Worm (Caenorhabditis elegans) whole organism, L4 larva: ENCODE data around the gene djr-1.1.
A peak's percentile ranks its signal among the peaks of the same experiment; 100 is the strongest.

Source experiments
- D1046.2 ChIP-seq: fragments of 200-800 bp; sonication (Bioruptor generic); IDR thresholded peaks from 2 replicates; pipeline ENCODE4 v1.3.6; 2022; ENCODE audit warnings: missing genetic modification characterization, missing compliant biosample characterization
- F26F4.8 ChIP-seq: fragments of 200-800 bp; sonication (Bioruptor generic); conservative IDR thresholded peaks from 2 replicates; pipeline ENCODE4 v1.3.6; 2022; ENCODE audit warnings: missing genetic modification characterization, missing compliant biosample characterization
- F44E2.7 ChIP-seq: fragments of 200-800 bp; sonication (Bioruptor generic); IDR thresholded peaks from 2 replicates; pipeline ENCODE4 v2.1.2; 2022; ENCODE audit warnings: missing genetic modification characterization, missing compliant biosample characterization
- T26A8.4 ChIP-seq: fragments of 200-800 bp; sonication (Bioruptor generic); IDR thresholded peaks from 2 replicates; pipeline ENCODE4 v1.3.6; 2022; ENCODE audit warnings: missing genetic modification characterization, missing compliant biosample characterization
- Y105C5A.15 ChIP-seq: fragments of 200-800 bp; sonication (Bioruptor generic); IDR thresholded peaks from 2 replicates; pipeline ENCODE4 v1.3.6; 2022; ENCODE audit warnings: missing genetic modification characterization, missing compliant biosample characterization
- Y5F2A.4 ChIP-seq: fragments of 200-800 bp; sonication (Bioruptor generic); optimal IDR thresholded peaks from 2 replicates; lab custom pipeline; 2018; ENCODE audit warnings: mild to moderate bottlenecking, missing genetic modification characterization, missing compliant biosample characterization
- aly-2 ChIP-seq: sonication (generic microtip); optimal IDR thresholded peaks from 2 replicates; lab custom pipeline; 2018; ENCODE audit warnings: missing biosample characterization, missing genetic modification characterization
- ceh-20 ChIP-seq: fragments of 200-800 bp; sonication (Bioruptor generic); IDR thresholded peaks from 2 replicates; pipeline ENCODE4 v1.3.6; 2022; ENCODE audit warnings: missing genetic modification reagents, missing genetic modification characterization, missing compliant biosample characterization
- ceh-28 ChIP-seq: fragments of 150-350 bp; optimal IDR thresholded peaks from 2 replicates; lab custom pipeline; 2014; ENCODE audit warnings: missing biosample characterization, missing genetic modification reagents, missing genetic modification characterization
- ceh-44 ChIP-seq: fragments of 200-800 bp; sonication (Bioruptor generic); IDR thresholded peaks from 2 replicates; pipeline ENCODE4 v1.3.6; 2022; ENCODE audit warnings: missing genetic modification reagents, missing genetic modification characterization, missing compliant biosample characterization
- ceh-62 ChIP-seq: sonication (generic microtip); optimal IDR thresholded peaks from 2 replicates; lab custom pipeline; 2017; ENCODE audit warnings: missing biosample characterization, missing genetic modification characterization
- ces-1 ChIP-seq: fragments of 150-350 bp; sonication (generic microtip); optimal IDR thresholded peaks from 4 replicates; lab custom pipeline; 2014; ENCODE audit warnings: missing biosample characterization, missing genetic modification reagents, missing genetic modification characterization
- daf-12 ChIP-seq: fragments of 150-350 bp; optimal IDR thresholded peaks from 2 replicates; lab custom pipeline; 2014; ENCODE audit warnings: missing biosample characterization, missing genetic modification reagents, missing genetic modification characterization
- daf-8 ChIP-seq: fragments of 200-800 bp; sonication (Bioruptor generic); IDR thresholded peaks from 2 replicates; pipeline ENCODE4 v1.3.6; 2022; ENCODE audit warnings: missing genetic modification characterization, missing compliant biosample characterization
- dmd-8 ChIP-seq: fragments of 200-800 bp; sonication (Bioruptor generic); IDR thresholded peaks from 2 replicates; pipeline ENCODE4 v1.3.6; 2022; ENCODE audit warnings: missing genetic modification characterization, missing compliant biosample characterization
- dmd-9 ChIP-seq: fragments of 200-800 bp; sonication (Bioruptor generic); IDR thresholded peaks from 2 replicates; pipeline ENCODE4 v1.3.6; 2022; ENCODE audit warnings: missing genetic modification reagents, missing genetic modification characterization, missing compliant biosample characterization
- dpl-1 ChIP-seq: fragments of 150-350 bp; optimal IDR thresholded peaks from 2 replicates; lab custom pipeline; 2014; ENCODE audit warnings: missing biosample characterization, missing genetic modification reagents, missing genetic modification characterization
- dve-1 ChIP-seq: sonication (generic microtip); optimal IDR thresholded peaks from 2 replicates; lab custom pipeline; 2017; ENCODE audit warnings: antibody characterized with exemption, mild to moderate bottlenecking, missing genetic modification characterization, missing compliant biosample characterization; ENCODE audit not compliant: insufficient read depth
- hlh-11 ChIP-seq: fragments of 200-800 bp; sonication (Bioruptor generic); optimal IDR thresholded peaks from 2 replicates; lab custom pipeline; 2018; ENCODE audit warnings: mild to moderate bottlenecking, missing genetic modification characterization, missing compliant biosample characterization
- lim-7 ChIP-seq: fragments of 200-800 bp; sonication (Bioruptor generic); IDR thresholded peaks from 2 replicates; pipeline ENCODE4 v1.3.6; 2022; ENCODE audit warnings: missing genetic modification characterization, missing compliant biosample characterization
- lin-15B ChIP-seq: fragments of 150-350 bp; sonication (generic microtip); optimal IDR thresholded peaks from 3 replicates; lab custom pipeline; 2014; ENCODE audit warnings: missing biosample characterization, missing genetic modification characterization
- lin-29 ChIP-seq: fragments of 200-800 bp; sonication (Bioruptor generic); IDR thresholded peaks from 2 replicates; pipeline ENCODE4 v1.3.6; 2022; ENCODE audit warnings: missing genetic modification reagents, missing genetic modification characterization, missing compliant biosample characterization
- lin-38 ChIP-seq: fragments of 200-800 bp; sonication (Bioruptor generic); IDR thresholded peaks from 2 replicates; pipeline ENCODE4 v1.3.6; 2022; ENCODE audit warnings: missing genetic modification reagents, missing genetic modification characterization, missing compliant biosample characterization
- lin-39 ChIP-seq: fragments of 150-350 bp; optimal IDR thresholded peaks from 2 replicates; lab custom pipeline; 2014; ENCODE audit warnings: missing biosample characterization, missing genetic modification reagents, missing genetic modification characterization
- lir-3 ChIP-seq: sonication (generic microtip); optimal IDR thresholded peaks from 2 replicates; lab custom pipeline; 2016; ENCODE audit warnings: mild to moderate bottlenecking, missing genetic modification characterization, missing compliant biosample characterization
- madf-5 ChIP-seq, 2 experiments: fragments of 200-800 bp; sonication (Bioruptor generic); IDR thresholded peaks; 2 replicates each; pipeline ENCODE4 v1.3.6; 2022; ENCODE audit warnings: missing compliant biosample characterization in 2 of 2, missing genetic modification characterization in 2 of 2
- mes-2 ChIP-seq: sonication (generic microtip); optimal IDR thresholded peaks from 2 replicates; lab custom pipeline; 2016; ENCODE audit warnings: missing genotype, mild to moderate bottlenecking, missing genetic modification characterization, missing compliant biosample characterization; ENCODE audit not compliant: poor library complexity, severe bottlenecking
- mxl-2 ChIP-seq: fragments of 200-800 bp; sonication (Bioruptor generic); conservative IDR thresholded peaks from 2 replicates; pipeline ENCODE4 v1.3.6; 2022; ENCODE audit warnings: missing genetic modification reagents, missing genetic modification characterization, missing compliant biosample characterization
- nhr-102 ChIP-seq: sonication (generic microtip); optimal IDR thresholded peaks from 2 replicates; lab custom pipeline; 2016; ENCODE audit warnings: mild to moderate bottlenecking, missing genetic modification characterization, moderate library complexity, missing compliant biosample characterization
- nhr-237 ChIP-seq: sonication (generic microtip); optimal IDR thresholded peaks from 2 replicates; lab custom pipeline; 2017; ENCODE audit warnings: missing biosample characterization, missing genetic modification characterization
- nhr-25 ChIP-seq: sonication (generic microtip); optimal IDR thresholded peaks from 2 replicates; lab custom pipeline; 2017; ENCODE audit warnings: missing genetic modification characterization, mild to moderate bottlenecking, missing compliant biosample characterization, antibody characterized with exemption, moderate library complexity, borderline replicate concordance; ENCODE audit not compliant: insufficient read depth
- nhr-41 ChIP-seq: fragments of 200-800 bp; sonication (Bioruptor generic); IDR thresholded peaks from 2 replicates; pipeline ENCODE4 v1.3.6; 2022; ENCODE audit warnings: missing genetic modification reagents, missing genetic modification characterization, missing compliant biosample characterization
- nhr-48 ChIP-seq: sonication (generic microtip); optimal IDR thresholded peaks from 2 replicates; lab custom pipeline; 2016; ENCODE audit warnings: mild to moderate bottlenecking, missing genetic modification characterization, missing compliant biosample characterization
- nhr-77 ChIP-seq: fragments of 150-350 bp; optimal IDR thresholded peaks from 2 replicates; lab custom pipeline; 2014; ENCODE audit warnings: missing biosample characterization, missing genetic modification characterization
- php-3 ChIP-seq: fragments of 200-800 bp; sonication (Bioruptor generic); IDR thresholded peaks from 2 replicates; pipeline ENCODE4 v1.3.6; 2022; ENCODE audit warnings: missing genetic modification reagents, missing genetic modification characterization, missing compliant biosample characterization
- pqm-1 ChIP-seq: sonication (generic microtip); optimal IDR thresholded peaks from 2 replicates; lab custom pipeline; 2017; ENCODE audit warnings: missing biosample characterization, missing genetic modification characterization
- rbr-2 ChIP-seq: sonication (generic microtip); optimal IDR thresholded peaks from 2 replicates; lab custom pipeline; 2016; ENCODE audit warnings: missing genotype, missing genetic modification characterization, missing compliant biosample characterization
- saeg-2 ChIP-seq: fragments of 200-800 bp; sonication (Bioruptor generic); IDR thresholded peaks from 2 replicates; pipeline ENCODE4 v1.3.6; 2022; ENCODE audit warnings: missing genetic modification reagents, missing genetic modification characterization, missing compliant biosample characterization
- sdz-12 ChIP-seq: fragments of 200-800 bp; sonication (Bioruptor generic); optimal IDR thresholded peaks from 2 replicates; lab custom pipeline; 2018; ENCODE audit warnings: mild to moderate bottlenecking, missing genetic modification characterization, missing compliant biosample characterization
- skn-1 ChIP-seq: fragments of 150-350 bp; optimal IDR thresholded peaks from 2 replicates; lab custom pipeline; 2014; ENCODE audit warnings: missing biosample characterization, missing genetic modification characterization
- snpc-1.2 ChIP-seq: fragments of 200-800 bp; sonication (Bioruptor generic); IDR thresholded peaks from 2 replicates; pipeline ENCODE4 v1.3.6; 2022; ENCODE audit warnings: missing genetic modification reagents, missing genetic modification characterization, missing compliant biosample characterization
- snpc-4 ChIP-seq: fragments of 150-350 bp; optimal IDR thresholded peaks from 2 replicates; lab custom pipeline; 2014; ENCODE audit warnings: missing biosample characterization, missing genetic modification characterization
- tra-1 ChIP-seq: fragments of 200-800 bp; sonication (Bioruptor generic); IDR thresholded peaks from 2 replicates; pipeline ENCODE4 v1.3.6; 2022; ENCODE audit warnings: missing genetic modification reagents, missing genetic modification characterization, missing compliant biosample characterization
- unc-130 ChIP-seq: sonication (generic microtip); optimal IDR thresholded peaks from 2 replicates; lab custom pipeline; 2016; ENCODE audit warnings: missing genetic modification reagents, missing genetic modification characterization, missing compliant biosample characterization
- zfp-3 ChIP-seq: fragments of 200-800 bp; sonication (Bioruptor generic); conservative IDR thresholded peaks from 2 replicates; pipeline ENCODE4 v1.3.6; 2022; ENCODE audit warnings: missing genetic modification reagents, missing genetic modification characterization, missing compliant biosample characterization

djr-1.1 gene

ce11 chrII:282483-282882 is 7.9 kb upstream of the djr-1.1 start, which contains the start of gene trul-1:
trul-1 (minus strand) TSS chrII:282583.
- TF ChIP-seq lin-38 (GFP tag; lab: Robert Waterston, UW) (no peak), saeg-2 (no peak), sdz-12 (GFP tag; lab: Kevin White, UChicago) (no peak), D1046.2 (GFP tag; lab: Robert Waterston, UW) (no peak), zfp-3 (GFP tag; lab: Robert Waterston, UW) (no peak), php-3 (no peak), ces-1 (GFP tag; lab: Kevin White, UChicago) (no peak), pqm-1 (tag; lab: Kevin White, UChicago) (no peak), F44E2.7 (GFP tag; lab: Robert Waterston, UW) (no peak), daf-12 (tag; lab: Kevin White, UChicago) (no peak), snpc-4 (tag; lab: Kevin White, UChicago) (no peak), dmd-8 (GFP tag; lab: Robert Waterston, UW) (no peak), T26A8.4 (GFP tag; lab: Robert Waterston, UW) (no peak)

ce11 chrII:283594-283993 is 6.8 kb upstream of the djr-1.1 start, which contains the start of gene B0432.9:
B0432.9 (minus strand) TSS chrII:283694.
- TF ChIP-seq Y5F2A.4 (no peak), mxl-2 (GFP tag; lab: Robert Waterston, UW) (no peak), dve-1 (tag; lab: Kevin White, UChicago) (no peak), snpc-1.2 (GFP tag; lab: Robert Waterston, UW) (no peak), ces-1 (GFP tag; lab: Kevin White, UChicago) (no peak), nhr-77 (tag; lab: Kevin White, UChicago) (no peak), lin-29 (GFP tag; lab: Robert Waterston, UW) (no peak), lim-7 (GFP tag; lab: Robert Waterston, UW) (no peak), ceh-20 (no peak), dpl-1 (GFP tag; lab: Kevin White, UChicago) (no peak), daf-8 (GFP tag; lab: Robert Waterston, UW) (no peak), aly-2 (tag; lab: Kevin White, UChicago) (no peak), zfp-3 (GFP tag; lab: Robert Waterston, UW) (no peak), mes-2 (tag; lab: Kevin White, UChicago) (no peak)

- no peak for TF ChIP-seq tra-1 (GFP tag; lab: Robert Waterston, UW)
- TF ChIP-seq ceh-28 (tag; lab: Kevin White, UChicago), result no peak
- no peak for TF ChIP-seq ceh-62
- no peak for TF ChIP-seq unc-130 (GFP tag; lab: Kevin White, UChicago)
- peak; percentile 69; the same call in 1 of the 2 replicates for TF ChIP-seq T26A8.4 (GFP tag; lab: Robert Waterston, UW)
- TF ChIP-seq lin-15B (tag; lab: Kevin White, UChicago), result no peak
- no peak for TF ChIP-seq zfp-3 (GFP tag; lab: Robert Waterston, UW)
- no peak for TF ChIP-seq dmd-9 (GFP tag; lab: Robert Waterston, UW)
- peak; percentile 64 for TF ChIP-seq hlh-11
- no peak for TF ChIP-seq nhr-41
- TF ChIP-seq mes-2 (tag; lab: Kevin White, UChicago), result peak; percentile 91
- no peak for TF ChIP-seq madf-5 (GFP tag; IDR thresholded peaks at IDR 0.05; lab: Robert Waterston, UW)
- TF ChIP-seq lir-3 (tag; lab: Kevin White, UChicago), result no peak
- no peak for TF ChIP-seq nhr-25 (tag; lab: Kevin White, UChicago)
- no peak for TF ChIP-seq ces-1 (GFP tag; lab: Kevin White, UChicago)
- no peak for TF ChIP-seq F26F4.8 (GFP tag; lab: Robert Waterston, UW)
- TF ChIP-seq lin-39 (tag; lab: Kevin White, UChicago), result no peak
- TF ChIP-seq rbr-2 (tag; lab: Kevin White, UChicago), result peak; percentile 64
- peak; percentile 96 for TF ChIP-seq dpl-1 (GFP tag; lab: Kevin White, UChicago)
- no peak for TF ChIP-seq ceh-44 (GFP tag; lab: Robert Waterston, UW)
- TF ChIP-seq skn-1 (tag; lab: Kevin White, UChicago), result no peak
- TF ChIP-seq nhr-237 (tag; lab: Kevin White, UChicago), result no peak
- TF ChIP-seq nhr-48, result no peak
- TF ChIP-seq Y105C5A.15 (GFP tag; lab: Robert Waterston, UW), result no peak
- TF ChIP-seq nhr-102 (tag; lab: Kevin White, UChicago), result peak; percentile 33
Observed at ce11 chrII:285627-286550, 4.5 kb upstream of the djr-1.1 start, which contains the start of gene B0432.10. B0432.10 (minus strand) TSS chrII:286275.
